Worm (Caenorhabditis elegans) whole organism, mixed stage, embryonic: ENCODE results near the gene cpsf-2.

Experiments used
- drap-1 ChIP-seq: fragments of 200-800 bp; sonication (Bioruptor generic); optimal IDR thresholded peaks from 3 replicates; lab custom pipeline; 2018; ENCODE audit warnings: mild to moderate bottlenecking, missing genetic modification characterization, missing compliant biosample characterization
- elt-3 ChIP-seq: fragments of 150-350 bp; optimal IDR thresholded peaks from 2 replicates; lab custom pipeline; 2014; ENCODE audit warnings: missing biosample characterization, missing genetic modification characterization
- lin-32 ChIP-seq: fragments of 200-800 bp; sonication (Bioruptor generic); optimal IDR thresholded peaks from 2 replicates; lab custom pipeline; 2018; ENCODE audit warnings: mild to moderate bottlenecking, missing genetic modification characterization, missing compliant biosample characterization
- lsy-2 ChIP-seq: fragments of 150-350 bp; optimal IDR thresholded peaks from 2 replicates; lab custom pipeline; 2014; ENCODE audit warnings: missing biosample characterization, missing genetic modification characterization
- mab-5 ChIP-seq: fragments of 150-350 bp; optimal IDR thresholded peaks from 2 replicates; lab custom pipeline; 2014; ENCODE audit warnings: missing biosample characterization, missing genetic modification characterization
- mep-1 ChIP-seq: fragments of 150-350 bp; optimal IDR thresholded peaks from 2 replicates; lab custom pipeline; 2017; ENCODE audit warnings: missing biosample characterization, missing genetic modification reagents, missing genetic modification characterization, inconsistent platforms
- nhr-237 ChIP-seq: fragments of 150-350 bp; optimal IDR thresholded peaks from 2 replicates; lab custom pipeline; 2014; ENCODE audit warnings: missing biosample characterization, missing genetic modification characterization
- nhr-28 ChIP-seq: fragments of 150-350 bp; optimal IDR thresholded peaks from 2 replicates; lab custom pipeline; 2014; ENCODE audit warnings: missing biosample characterization, missing genetic modification characterization
- pha-4 ChIP-seq: fragments of 150-350 bp; optimal IDR thresholded peaks from 2 replicates; lab custom pipeline; 2018; ENCODE audit warnings: missing biosample characterization, missing genetic modification reagents, missing genetic modification characterization
- snpc-4 ChIP-seq: fragments of 150-350 bp; optimal IDR thresholded peaks from 2 replicates; lab custom pipeline; 2014; ENCODE audit warnings: missing biosample characterization, missing genetic modification characterization
- sptf-1 ChIP-seq: sonication (generic microtip); optimal IDR thresholded peaks from 2 replicates; lab custom pipeline; 2017; ENCODE audit warnings: mild to moderate bottlenecking, missing genetic modification characterization, moderate library complexity, missing compliant biosample characterization
- unc-39 ChIP-seq: fragments of 150-350 bp; optimal IDR thresholded peaks from 2 replicates; lab custom pipeline; 2014; ENCODE audit warnings: missing biosample characterization, missing genetic modification characterization
- unc-62 ChIP-seq: fragments of 150-350 bp; optimal IDR thresholded peaks from 2 replicates; lab custom pipeline; 2014; ENCODE audit warnings: missing biosample characterization, missing genetic modification reagents, missing genetic modification characterization

ce11 chrV:7198403-7198802 is 19.4 kb downstream of the cpsf-2 start:
- TF ChIP-seq elt-3 (no peak), snpc-4 (no peak), nhr-28 (tag; lab: Kevin White, UChicago) (no peak), mep-1 (no peak), nhr-237 (tag; lab: Kevin White, UChicago) (no peak), pha-4 (no peak), mab-5 (no peak), sptf-1 (tag; lab: Kevin White, UChicago) (no peak), unc-39 (tag; lab: Kevin White, UChicago) (no peak), lsy-2 (tag; lab: Kevin White, UChicago) (no peak), drap-1 (GFP tag; lab: Kevin White, UChicago) (no peak), unc-62 (GFP tag; lab: Kevin White, UChicago) (no peak), lin-32 (GFP tag; lab: Kevin White, UChicago) (no peak)
